Worm (Caenorhabditis elegans): Measurements from ENCODE around the gene stc-1.

The stc-1 gene

ce11 chrII:8603567-8604359 lies 37.8 kb upstream of the stc-1 start, which contains the start of gene suf-1:
Gene suf-1 (plus strand): TSS chrII:8603846.
- TF ChIP-seq F39B2.1 (GFP tag; IDR thresholded peaks at IDR 0.05) (no peak), zim-3 (tag; optimal IDR thresholded peaks at IDR 0.05) (no peak), repo-1 (tag; optimal IDR thresholded peaks at IDR 0.05) (no peak), ztf-25 (GFP tag; IDR thresholded peaks at IDR 0.05) (no peak), ceh-40 (GFP tag; IDR thresholded peaks at IDR 0.05) (no peak), aptf-2 (GFP tag; conservative IDR thresholded peaks at IDR 0.05) (no peak), bed-2 (GFP tag; IDR thresholded peaks at IDR 0.05) (no peak), rcor-1 (GFP tag; IDR thresholded peaks at IDR 0.05) (no peak), him-1 (tag; optimal IDR thresholded peaks at IDR 0.05) (no peak), dpl-1 (GFP tag; optimal IDR thresholded peaks at IDR 0.05) (no peak), Y53G8AR.9 (GFP tag; conservative IDR thresholded peaks at IDR 0.05) (peak; percentile 85), nfya-2 (GFP tag; IDR thresholded peaks at IDR 0.05) (no peak), hmg-1.2 (GFP tag; IDR thresholded peaks at IDR 0.05) (peak; percentile 49; the same call in 1 of the 2 replicates), F49E8.2 (tag; optimal IDR thresholded peaks at IDR 0.05; ENCODE audit: insufficient read depth) (peak; percentile 94), mcd-1 (GFP tag; IDR thresholded peaks at IDR 0.05) (peak; percentile 34; the same call in 1 of the 2 replicates), F55B11.4 (tag; optimal IDR thresholded peaks at IDR 0.05; ENCODE audit: borderline replicate concordance, insufficient read depth) (no peak), F23B12.7 (tag; optimal IDR thresholded peaks at IDR 0.05; ENCODE audit: insufficient read depth) (peak; percentile 61), tbx-9 (tag; optimal IDR thresholded peaks at IDR 0.05; ENCODE audit: borderline replicate concordance) (no peak), akir-1 (GFP tag; optimal IDR thresholded peaks at IDR 0.05) (no peak), athp-1 (tag; optimal IDR thresholded peaks at IDR 0.05) (peak; percentile 40), hlh-12 (tag; optimal IDR thresholded peaks at IDR 0.05) (no peak), rec-8 (tag; optimal IDR thresholded peaks at IDR 0.05) (no peak), egl-18 (GFP tag; IDR thresholded peaks at IDR 0.05) (no peak), ets-4 (GFP tag; optimal IDR thresholded peaks at IDR 0.05) (no peak), pha-4 (tag; optimal IDR thresholded peaks at IDR 0.05) (no peak), F33H1.4 (GFP tag; IDR thresholded peaks at IDR 0.05) (peak; percentile 65), atf-7 (tag; optimal IDR thresholded peaks at IDR 0.05) (peak; percentile 56), Y67H2A.10 (GFP tag; conservative IDR thresholded peaks at IDR 0.05) (no peak), Y79H2A.3 (GFP tag; conservative IDR thresholded peaks at IDR 0.05) (no peak), hmg-20 (GFP tag; IDR thresholded peaks at IDR 0.05) (no peak), egrh-3 (GFP tag; IDR thresholded peaks at IDR 0.05) (no peak), xnd-1 (tag; optimal IDR thresholded peaks at IDR 0.05) (peak; percentile 45), attf-3 (GFP tag; conservative IDR thresholded peaks at IDR 0.05) (no peak), nhr-90 (tag; optimal IDR thresholded peaks at IDR 0.05) (no peak), hrde-1 (tag; optimal IDR thresholded peaks at IDR 0.05; ENCODE audit: borderline replicate concordance) (peak; percentile 92), lin-35 (GFP tag; optimal IDR thresholded peaks at IDR 0.05) (no peak), let-607 (tag; optimal IDR thresholded peaks at IDR 0.05) (no peak), tlf-1 (GFP tag; optimal IDR thresholded peaks at IDR 0.05) (peak; percentile 79), unc-130 (GFP tag; optimal IDR thresholded peaks at IDR 0.05) (peak; percentile 69), attf-5 (GFP tag; optimal IDR thresholded peaks at IDR 0.05) (peak; percentile 24), ztf-28 (GFP tag; IDR thresholded peaks at IDR 0.05) (no peak), nhr-27 (tag; optimal IDR thresholded peaks at IDR 0.05) (no peak), madf-8 (GFP tag; conservative IDR thresholded peaks at IDR 0.05) (peak; percentile 44; the same call in 1 of the 2 replicates), ceh-58 (GFP tag; IDR thresholded peaks at IDR 0.05) (no peak), dox-1 (GFP tag; IDR thresholded peaks at IDR 0.05) (peak; percentile 12; the same call in 1 of the 2 replicates), somi-1 (GFP tag; optimal IDR thresholded peaks at IDR 0.05) (no peak)

Data from whole organism, young adult.